Fruit fly (Drosophila melanogaster): ENCODE data around the gene CG13284.

CG13284 gene

dm6 chr2L:16848670-16849069 lies at the start of gene CG13284:
Gene CG13284, minus strand, starts transcription at chr2L:16848716.
- TF ChIP-seq CG4318 (GFP tag; optimal IDR thresholded peaks at IDR 0.05) = no peak
- no peak for TF ChIP-seq Sox102F (GFP tag; optimal IDR thresholded peaks at IDR 0.05)
- no peak for TF ChIP-seq Eip75B (GFP tag; optimal IDR thresholded peaks at IDR 0.05)
- no peak for TF ChIP-seq CG16779 (tag; optimal IDR thresholded peaks at IDR 0.05)
- TF ChIP-seq CG3032 (tag; optimal IDR thresholded peaks at IDR 0.05) = no peak
- TF ChIP-seq CG8632 (GFP tag; optimal IDR thresholded peaks at IDR 0.05) = no peak
- TF ChIP-seq CG10669 (GFP tag; optimal IDR thresholded peaks at IDR 0.05) = no peak
- no peak for TF ChIP-seq Sox14 (GFP tag; optimal IDR thresholded peaks at IDR 0.05)
- no peak for TF ChIP-seq CG11762 (GFP tag; optimal IDR thresholded peaks at IDR 0.05; ENCODE audit: insufficient read depth)
- no peak for TF ChIP-seq salr (GFP tag; optimal IDR thresholded peaks at IDR 0.05)
- no peak for TF ChIP-seq CG6276 (GFP tag; optimal IDR thresholded peaks at IDR 0.05)
- no peak for TF ChIP-seq Hr4 (GFP tag; optimal IDR thresholded peaks at IDR 0.05)
- TF ChIP-seq OdsH (GFP tag; optimal IDR thresholded peaks at IDR 0.05) = no peak
- TF ChIP-seq Smox (GFP tag; optimal IDR thresholded peaks at IDR 0.05) = no peak
- TF ChIP-seq CG6854 (GFP tag; optimal IDR thresholded peaks at IDR 0.05) = no peak
- TF ChIP-seq fd85E (GFP tag; optimal IDR thresholded peaks at IDR 0.05) = no peak
- no peak for TF ChIP-seq Hr38 (GFP tag; optimal IDR thresholded peaks at IDR 0.05)
- no peak for TF ChIP-seq achi (GFP tag; optimal IDR thresholded peaks at IDR 0.05)

DNA sequence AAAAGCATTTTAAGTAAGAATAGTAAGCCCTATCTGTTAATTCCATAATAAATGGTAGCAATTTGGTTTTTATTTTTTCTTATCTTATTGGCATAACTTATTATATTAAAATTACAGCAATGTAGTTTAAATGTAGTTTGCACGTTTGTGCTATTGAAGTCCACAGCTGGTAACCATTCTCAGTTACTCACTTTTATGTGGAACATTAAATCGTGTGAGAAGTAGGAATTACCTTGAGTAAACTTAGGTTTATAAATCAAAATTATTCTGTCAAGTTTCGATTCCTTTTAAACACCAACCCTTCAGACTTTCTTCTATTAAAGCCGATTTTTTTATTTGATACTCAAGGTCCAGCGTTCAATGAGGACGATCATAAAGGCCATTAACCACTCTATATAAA lies 41.1 kb upstream of the CG13284 start, which contains the start of gene CG42556:
Gene CG42556 (plus strand): TSS at position 301 of the 400 bp plus-strand sequence.
- TF ChIP-seq CG11762 (GFP tag; optimal IDR thresholded peaks at IDR 0.05; ENCODE audit: insufficient read depth) = no peak
- TF ChIP-seq CG6163 (GFP tag; IDR thresholded peaks at IDR 0.05) = no peak
- TF ChIP-seq Ets96B (tag; optimal IDR thresholded peaks at IDR 0.05) = no peak
- TF ChIP-seq cyc (GFP tag; optimal IDR thresholded peaks at IDR 0.05) = no peak
- no peak for TF ChIP-seq pdm3 (GFP tag; optimal IDR thresholded peaks at IDR 0.05)
- TF ChIP-seq achi (GFP tag; optimal IDR thresholded peaks at IDR 0.05) = no peak
- no peak for TF ChIP-seq net (GFP tag; optimal IDR thresholded peaks at IDR 0.05)
- TF ChIP-seq CG34406 (GFP tag; optimal IDR thresholded peaks at IDR 0.05) = no peak
- TF ChIP-seq CG6854 (GFP tag; optimal IDR thresholded peaks at IDR 0.05) = no peak
- TF ChIP-seq vri (GFP tag; optimal IDR thresholded peaks at IDR 0.05) = no peak
- no peak for TF ChIP-seq Eip75B (GFP tag; optimal IDR thresholded peaks at IDR 0.05)
- TF ChIP-seq CG6276 (GFP tag; optimal IDR thresholded peaks at IDR 0.05) = no peak
- no peak for TF ChIP-seq fkh (GFP tag; optimal IDR thresholded peaks at IDR 0.05)
- no peak for TF ChIP-seq CG8119 (GFP tag; IDR thresholded peaks at IDR 0.05)
- no peak for TF ChIP-seq Hr4 (GFP tag; optimal IDR thresholded peaks at IDR 0.05)
- TF ChIP-seq Eip93F (GFP tag; optimal IDR thresholded peaks at IDR 0.05) = no peak
- TF ChIP-seq dac (GFP tag; optimal IDR thresholded peaks at IDR 0.05) = no peak

dm6 chr2L:16888574-16889376 lies 40.3 kb upstream of the CG13284 start:
- 0 out of 3 replicates have a peak, but pooled peaks have one; percentile 44 for TF ChIP-seq CG6163 (GFP tag; IDR thresholded peaks at IDR 0.05)
- no peak for TF ChIP-seq CG16779 (tag; optimal IDR thresholded peaks at IDR 0.05)
- no peak for TF ChIP-seq CG6792 (GFP tag; optimal IDR thresholded peaks at IDR 0.05)
- peak; percentile 67 for TF ChIP-seq Eip78C (GFP tag)
- TF ChIP-seq dsx (GFP tag; optimal IDR thresholded peaks at IDR 0.05; ENCODE audit: poor library complexity, severe bottlenecking) = peak; percentile 30
- TF ChIP-seq Sox102F (GFP tag; optimal IDR thresholded peaks at IDR 0.05) = no peak
- TF ChIP-seq CG7368 (GFP tag; optimal IDR thresholded peaks at IDR 0.05) = no peak
- peak; percentile 2 for TF ChIP-seq Sox14 (GFP tag; optimal IDR thresholded peaks at IDR 0.05)
- peak; percentile 59 for TF ChIP-seq vri (GFP tag; optimal IDR thresholded peaks at IDR 0.05)
- no peak for TF ChIP-seq Ets21C (GFP tag; optimal IDR thresholded peaks at IDR 0.05)
- peak; percentile 99 for TF ChIP-seq svp (GFP tag)
- no peak for TF ChIP-seq Smox (GFP tag; optimal IDR thresholded peaks at IDR 0.05)
- no peak for TF ChIP-seq CG3032 (tag; optimal IDR thresholded peaks at IDR 0.05)
- TF ChIP-seq fkh (GFP tag; optimal IDR thresholded peaks at IDR 0.05) = no peak
- peak in 1 of 2 experiments; percentile 42 for TF ChIP-seq ss (GFP tag; optimal IDR thresholded peaks at IDR 0.05)
- TF ChIP-seq CG10669 (GFP tag; optimal IDR thresholded peaks at IDR 0.05) = no peak
- TF ChIP-seq topi (GFP tag; optimal IDR thresholded peaks at IDR 0.05) = no peak
